Fruit fly (Drosophila melanogaster): Measurements from ENCODE around the gene mthl7.

The mthl7 gene

DNA sequence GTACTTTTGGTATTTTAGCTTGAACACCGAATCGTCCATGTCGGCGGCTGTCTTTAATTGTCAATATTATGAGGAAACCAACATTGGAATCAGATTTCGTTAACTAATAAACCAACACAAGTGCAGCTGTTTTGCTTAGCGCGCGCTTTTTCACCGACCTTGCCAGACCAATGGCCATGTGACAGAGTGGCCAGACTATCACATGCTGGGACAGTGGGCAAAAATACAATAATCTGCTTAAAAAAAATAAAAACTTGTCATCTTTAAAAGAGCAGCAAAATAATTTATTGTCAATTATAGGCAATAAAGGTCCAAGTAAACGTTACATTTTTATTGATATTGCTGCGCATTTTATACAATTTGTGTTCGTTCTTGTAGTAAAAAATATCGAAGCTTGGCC, 4.5 kb downstream of the mthl7 start, which contains the start of gene RecQ4 (continued):
- TF ChIP-seq tx (GFP tag; optimal IDR thresholded peaks at IDR 0.05) (no peak), cg (GFP tag; optimal IDR thresholded peaks at IDR 0.05) (peak; percentile 47), insv (GFP tag; optimal IDR thresholded peaks at IDR 0.05) (no peak), CG11456 (GFP tag; IDR thresholded peaks at IDR 0.05) (no peak), repo (GFP tag; optimal IDR thresholded peaks at IDR 0.05) (no peak), CG1233 (GFP tag; optimal IDR thresholded peaks at IDR 0.05) (no peak), CG6254 (GFP tag; optimal IDR thresholded peaks at IDR 0.05) (no peak), Deaf1 (tag; optimal IDR thresholded peaks at IDR 0.05) (no peak), CG18619 (GFP tag; optimal IDR thresholded peaks at IDR 0.05) (no peak), Mad (GFP tag; optimal IDR thresholded peaks at IDR 0.05) (peak; percentile 18), HLH3B (GFP tag; IDR thresholded peaks at IDR 0.05) (no peak), gfzf (GFP tag; optimal IDR thresholded peaks at IDR 0.05) (peak; percentile 44), eve (GFP tag; optimal IDR thresholded peaks at IDR 0.05) (no peak), dysf (GFP tag; IDR thresholded peaks at IDR 0.05) (no peak), bsh (GFP tag; optimal IDR thresholded peaks at IDR 0.05) (no peak), BEAF-32 (GFP tag; optimal IDR thresholded peaks at IDR 0.05) (peak; percentile 36), grn (GFP tag; optimal IDR thresholded peaks at IDR 0.05) (no peak), disco-r (GFP tag; optimal IDR thresholded peaks at IDR 0.05) (no peak), trem (tag; optimal IDR thresholded peaks at IDR 0.05) (peak; percentile 36), klu (GFP tag; IDR thresholded peaks at IDR 0.05) (no peak), CG32767 (GFP tag; IDR thresholded peaks at IDR 0.05) (no peak), CG8944 (GFP tag; optimal IDR thresholded peaks at IDR 0.05) (no peak), Dad (GFP tag; optimal IDR thresholded peaks at IDR 0.05) (peak; percentile 16), Nf-YC (tag; optimal IDR thresholded peaks at IDR 0.05) (no peak), CG10321 (GFP tag; IDR thresholded peaks at IDR 0.05) (no peak), sens (GFP tag) (peak; percentile 77), lola (GFP tag; optimal IDR thresholded peaks at IDR 0.05) (no peak), nmo (GFP tag; optimal IDR thresholded peaks at IDR 0.05) (peak; percentile 42), CG9609 (GFP tag; optimal IDR thresholded peaks at IDR 0.05) (no peak), NFAT (GFP tag; IDR thresholded peaks at IDR 0.05) (no peak), run (tag; optimal IDR thresholded peaks at IDR 0.05) (no peak), sna (GFP tag; IDR thresholded peaks at IDR 0.05; ENCODE audit: partially characterized antibody) (no peak), CG4707 (GFP tag; optimal IDR thresholded peaks at IDR 0.05) (peak; percentile 100), unpg (GFP tag; optimal IDR thresholded peaks at IDR 0.05) (no peak), gcm (GFP tag; optimal IDR thresholded peaks at IDR 0.05) (no peak), CG15269 (tag; optimal IDR thresholded peaks at IDR 0.05) (no peak), CG18262 (tag; optimal IDR thresholded peaks at IDR 0.05) (no peak), CG8388 (GFP tag; optimal IDR thresholded peaks at IDR 0.05) (no peak), amos (GFP tag; IDR thresholded peaks at IDR 0.05; ENCODE audit: partially characterized antibody) (peak; percentile 54), CG3838 (GFP tag; optimal IDR thresholded peaks at IDR 0.05) (no peak), CG17829 (tag; optimal IDR thresholded peaks at IDR 0.05) (no peak), CG2202 (tag; optimal IDR thresholded peaks at IDR 0.05) (no peak), sqz (GFP tag; optimal IDR thresholded peaks at IDR 0.05) (no peak), shn (GFP tag; optimal IDR thresholded peaks at IDR 0.05) (no peak), CG10979 (tag; optimal IDR thresholded peaks at IDR 0.05) (no peak), Bteb2 (GFP tag; optimal IDR thresholded peaks at IDR 0.05) (no peak), CG15514 (GFP tag; optimal IDR thresholded peaks at IDR 0.05) (peak; percentile 62), CG2875 (GFP tag; optimal IDR thresholded peaks at IDR 0.05) (no peak), Fer3 (tag; optimal IDR thresholded peaks at IDR 0.05) (no peak), Dp (GFP tag; optimal IDR thresholded peaks at IDR 0.05) (peak; percentile 97), Elba2 (GFP tag; optimal IDR thresholded peaks at IDR 0.05) (peak; percentile 14)
